Worm (Caenorhabditis elegans): ENCODE results near the gene sws-1.

The sws-1 gene

DNA sequence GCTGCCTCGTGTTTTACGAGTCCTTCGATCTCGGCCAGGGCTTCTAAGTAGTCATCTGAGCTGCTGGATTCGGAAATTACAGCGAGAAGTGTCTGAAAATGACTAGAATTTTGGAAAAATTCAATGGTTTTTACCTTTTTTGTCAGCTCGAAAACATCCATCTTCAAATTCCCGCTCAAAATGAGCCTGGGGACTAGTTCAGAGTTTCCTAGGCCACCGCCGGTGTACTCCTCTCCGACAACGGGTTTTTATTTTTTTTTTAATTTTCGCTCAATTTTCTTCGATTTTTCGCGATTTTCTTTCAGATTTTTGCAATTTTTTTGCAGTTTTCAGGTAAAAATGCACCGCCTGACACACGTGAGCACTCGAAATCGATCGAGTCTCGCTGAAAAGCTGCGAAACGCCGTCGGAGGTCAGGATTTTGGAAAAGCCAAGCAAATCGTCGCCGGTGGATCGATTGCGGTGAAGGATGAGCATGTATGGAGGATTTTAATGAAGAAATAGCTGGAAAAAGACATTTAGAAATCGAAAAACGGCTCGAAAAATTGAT is at the start of gene sws-1, which contains the start of gene mrps-35 (continued):
- no peak for TF ChIP-seq dmd-8 (GFP tag; IDR thresholded peaks at IDR 0.05)
- TF ChIP-seq nhr-25 (tag; optimal IDR thresholded peaks at IDR 0.05; ENCODE audit: borderline replicate concordance, insufficient read depth) = no peak
- TF ChIP-seq nhr-6 (tag; optimal IDR thresholded peaks at IDR 0.05) = peak; percentile 67
- TF ChIP-seq lim-7 (GFP tag; IDR thresholded peaks at IDR 0.05) = no peak
- no peak for TF ChIP-seq mdt-29 (GFP tag; IDR thresholded peaks at IDR 0.05)
- TF ChIP-seq hif-1 (tag; optimal IDR thresholded peaks at IDR 0.05) = peak in 1 of 2 experiments; percentile 87
- no peak for TF ChIP-seq jun-1 (tag; optimal IDR thresholded peaks at IDR 0.05)
- TF ChIP-seq ceh-82 (tag; optimal IDR thresholded peaks at IDR 0.05) = no peak
- TF ChIP-seq lin-1 (GFP tag; IDR thresholded peaks at IDR 0.05) = no peak
- TF ChIP-seq ztf-7 (tag; optimal IDR thresholded peaks at IDR 0.05) = peak; percentile 10
- peak; percentile 47 for TF ChIP-seq F49E8.2 (tag; optimal IDR thresholded peaks at IDR 0.05; ENCODE audit: borderline replicate concordance)
- no peak for TF ChIP-seq ceh-32 (tag; optimal IDR thresholded peaks at IDR 0.05; ENCODE audit: poor library complexity)
- TF ChIP-seq ceh-20 (GFP tag; IDR thresholded peaks at IDR 0.05) = no peak
- TF ChIP-seq dmd-6 (GFP tag; IDR thresholded peaks at IDR 0.05) = peak; percentile 64
- TF ChIP-seq mes-2 (tag; optimal IDR thresholded peaks at IDR 0.05; ENCODE audit: poor library complexity, severe bottlenecking) = peak; percentile 99
- TF ChIP-seq gei-8 (GFP tag; optimal IDR thresholded peaks at IDR 0.05) = no peak
- peak; percentile 51; the same call in 1 of the 2 replicates for TF ChIP-seq mxl-2 (GFP tag; conservative IDR thresholded peaks at IDR 0.05)
- no peak for TF ChIP-seq lin-15B (tag; optimal IDR thresholded peaks at IDR 0.05)
- peak; percentile 66; the same call in 1 of the 2 replicates for TF ChIP-seq ceh-44 (GFP tag; IDR thresholded peaks at IDR 0.05)
- no peak for TF ChIP-seq daf-16 (GFP tag; optimal IDR thresholded peaks at IDR 0.05)
- TF ChIP-seq daf-16 (tag; optimal IDR thresholded peaks at IDR 0.05) = peak; percentile 46
- no peak for TF ChIP-seq nhr-237 (tag; optimal IDR thresholded peaks at IDR 0.05)
- TF ChIP-seq daf-12 (tag; optimal IDR thresholded peaks at IDR 0.05) = no peak
- TF ChIP-seq dve-1 (tag; optimal IDR thresholded peaks at IDR 0.05; ENCODE audit: insufficient read depth) = peak; percentile 27
- TF ChIP-seq F26F4.8 (GFP tag; conservative IDR thresholded peaks at IDR 0.05) = no peak
- peak; percentile 79 for TF ChIP-seq unc-130 (GFP tag; optimal IDR thresholded peaks at IDR 0.05)
- TF ChIP-seq unc-39 (tag; optimal IDR thresholded peaks at IDR 0.05) = no peak
- TF ChIP-seq nhr-76 (tag; optimal IDR thresholded peaks at IDR 0.05) = no peak
- TF ChIP-seq hlh-11 (tag; optimal IDR thresholded peaks at IDR 0.05) = peak; percentile 0
- peak; percentile 92 for TF ChIP-seq ZK337.2 (GFP tag; IDR thresholded peaks at IDR 0.05)
- no peak for TF ChIP-seq saeg-2 (GFP tag; IDR thresholded peaks at IDR 0.05)
- TF ChIP-seq tra-1 (GFP tag; IDR thresholded peaks at IDR 0.05) = peak; percentile 85
- TF ChIP-seq nhr-11 (tag; optimal IDR thresholded peaks at IDR 0.05) = no peak
- TF ChIP-seq aha-1 (tag) = no peak
- TF ChIP-seq Y48G9A.11 (GFP tag; IDR thresholded peaks at IDR 0.05) = peak; percentile 68
- no peak for TF ChIP-seq lin-29 (GFP tag; IDR thresholded peaks at IDR 0.05)
- TF ChIP-seq nhr-48 (tag; optimal IDR thresholded peaks at IDR 0.05) = no peak
- no peak for TF ChIP-seq F44E2.7 (GFP tag; IDR thresholded peaks at IDR 0.05)
- no peak for TF ChIP-seq zip-2 (tag; optimal IDR thresholded peaks at IDR 0.05)
- TF ChIP-seq aly-2 (tag; optimal IDR thresholded peaks at IDR 0.05) = no peak
- no peak for TF ChIP-seq fos-1 (tag; optimal IDR thresholded peaks at IDR 0.05)
- TF ChIP-seq nhr-102 (tag; optimal IDR thresholded peaks at IDR 0.05) = no peak
- TF ChIP-seq zip-11 (GFP tag; IDR thresholded peaks at IDR 0.05) = no peak
- TF ChIP-seq snpc-4 (tag; optimal IDR thresholded peaks at IDR 0.05) = no peak
- TF ChIP-seq nhr-28 (tag; optimal IDR thresholded peaks at IDR 0.05) = peak; percentile 16
- TF ChIP-seq dpl-1 (GFP tag; optimal IDR thresholded peaks at IDR 0.05) = peak; percentile 96
- TF ChIP-seq dmd-9 (GFP tag; IDR thresholded peaks at IDR 0.05) = peak; percentile 92
- no peak for TF ChIP-seq F10B5.3 (tag; optimal IDR thresholded peaks at IDR 0.05)
- TF ChIP-seq ceh-62 (tag; optimal IDR thresholded peaks at IDR 0.05) = no peak
- TF ChIP-seq madf-9 (GFP tag; conservative IDR thresholded peaks at IDR 0.05) = no peak
- TF ChIP-seq madf-5 (GFP tag; IDR thresholded peaks at IDR 0.05) = no peak
- no peak for TF ChIP-seq T26A8.4 (GFP tag; IDR thresholded peaks at IDR 0.05)

All from whole organism, L4 larva.